Fruit fly (Drosophila melanogaster): Measurements from ENCODE around the gene Octbeta1R.

dm6 chr3R:22488855-22489254, 8.2 kb upstream of the Octbeta1R start, which contains the start of gene CG5376:
- no peak for TF ChIP-seq CG13287 (GFP tag; IDR thresholded peaks at IDR 0.05; ENCODE audit: partially characterized antibody)
- no peak for TF ChIP-seq disco-r (GFP tag; optimal IDR thresholded peaks at IDR 0.05)
- TF ChIP-seq CG7839 (tag; optimal IDR thresholded peaks at IDR 0.05) = no peak
- no peak for TF ChIP-seq CG7357 (GFP tag; IDR thresholded peaks at IDR 0.05)
- no peak for TF ChIP-seq Six4 (GFP tag; optimal IDR thresholded peaks at IDR 0.05)
- no peak for TF ChIP-seq crc (GFP tag; optimal IDR thresholded peaks at IDR 0.05)
- no peak for TF ChIP-seq D19A (tag; optimal IDR thresholded peaks at IDR 0.05)
- TF ChIP-seq CG14710 (tag; optimal IDR thresholded peaks at IDR 0.05) = no peak
- TF ChIP-seq Hr78 (GFP tag; optimal IDR thresholded peaks at IDR 0.05) = no peak
